Fruit fly (Drosophila melanogaster) whole organism, embryonic: ENCODE results near the gene hiro.

ENCODE experiments used
- Atf-2 ChIP-seq: fragments of 200-800 bp; sonication (Bioruptor generic); optimal IDR thresholded peaks from 2 replicates; lab custom pipeline; 2016; ENCODE audit warnings: missing biosample characterization, missing genetic modification characterization
- BEAF-32 ChIP-seq: fragments of 200-800 bp; sonication (Bioruptor generic); optimal IDR thresholded peaks from 3 replicates; lab custom pipeline; 2017; ENCODE audit warnings: missing biosample characterization, missing genetic modification characterization, mild to moderate bottlenecking, moderate library complexity, missing genetic modification reagents
- C15 ChIP-seq: fragments of 200-800 bp; sonication (Bioruptor generic); IDR thresholded peaks from 3 replicates; pipeline ENCODE4 v1.3.6; 2022; ENCODE audit warnings: missing biosample characterization, missing genetic modification characterization
- CG10209 ChIP-seq: fragments of 200-800 bp; sonication (Bioruptor generic); optimal IDR thresholded peaks from 3 replicates; lab custom pipeline; 2017; ENCODE audit warnings: missing biosample characterization, mild to moderate bottlenecking, missing genetic modification characterization, missing genetic modification reagents
- CG11093 ChIP-seq: fragments of 200-800 bp; sonication (Bioruptor generic); IDR thresholded peaks from 3 replicates; pipeline ENCODE4 v1.3.6; 2022; ENCODE audit warnings: missing biosample characterization, missing genetic modification characterization
- CG11247 ChIP-seq: fragments of 200-800 bp; sonication (Bioruptor generic); IDR thresholded peaks from 2 replicates; pipeline ENCODE4 v1.3.6; 2022; ENCODE audit warnings: missing biosample characterization, missing genetic modification characterization
- CG13296 ChIP-seq: fragments of 200-800 bp; sonication (Bioruptor generic); optimal IDR thresholded peaks from 3 replicates; lab custom pipeline; 2018; ENCODE audit warnings: missing biosample characterization, mild to moderate bottlenecking, missing genetic modification characterization
- CG14860 ChIP-seq: fragments of 200-800 bp; sonication (Bioruptor generic); IDR thresholded peaks from 3 replicates; pipeline ENCODE4 v1.3.6; 2022; ENCODE audit warnings: missing biosample characterization, missing genetic modification characterization; ENCODE audit not compliant: partially characterized antibody
- CG17186 ChIP-seq: fragments of 200-800 bp; sonication (Bioruptor generic); optimal IDR thresholded peaks from 3 replicates; lab custom pipeline; 2017; ENCODE audit warnings: missing biosample characterization, missing genetic modification reagents, missing genetic modification characterization
- CG17361 ChIP-seq: fragments of 200-800 bp; sonication (Bioruptor generic); IDR thresholded peaks from 3 replicates; pipeline ENCODE4 v1.3.6; 2022; ENCODE audit warnings: missing biosample characterization, missing genetic modification characterization
- CG2116 ChIP-seq: fragments of 200-800 bp; sonication (Bioruptor generic); optimal IDR thresholded peaks from 3 replicates; lab custom pipeline; 2018; ENCODE audit warnings: missing biosample characterization, mild to moderate bottlenecking, missing genetic modification characterization
- CG3407 ChIP-seq: fragments of 200-800 bp; sonication (Bioruptor generic); optimal IDR thresholded peaks from 2 replicates; lab custom pipeline; 2018; ENCODE audit warnings: missing biosample characterization, mild to moderate bottlenecking, missing genetic modification characterization
- CG3995 ChIP-seq: fragments of 200-800 bp; sonication (Bioruptor generic); optimal IDR thresholded peaks from 3 replicates; lab custom pipeline; 2016; ENCODE audit warnings: missing biosample characterization, missing genetic modification characterization
- CG4282 ChIP-seq: fragments of 200-800 bp; sonication (Bioruptor generic); optimal IDR thresholded peaks from 2 replicates; lab custom pipeline; 2016; ENCODE audit warnings: missing biosample characterization, missing genetic modification characterization
- CG4328 ChIP-seq: fragments of 200-800 bp; sonication (Bioruptor generic); optimal IDR thresholded peaks from 3 replicates; lab custom pipeline; 2017; ENCODE audit warnings: missing biosample characterization, missing genetic modification reagents, missing genetic modification characterization
- CG5180 ChIP-seq: fragments of 200-800 bp; sonication (Bioruptor generic); optimal IDR thresholded peaks from 3 replicates; lab custom pipeline; 2017; ENCODE audit warnings: missing biosample characterization, missing genetic modification characterization, mild to moderate bottlenecking, moderate library complexity, missing genetic modification reagents
- CG7357 ChIP-seq: fragments of 200-800 bp; sonication (Bioruptor generic); IDR thresholded peaks from 3 replicates; pipeline ENCODE4 v1.3.6; 2022; ENCODE audit warnings: missing biosample characterization, missing genetic modification characterization
- CG7745 ChIP-seq: fragments of 200-800 bp; sonication (Bioruptor generic); optimal IDR thresholded peaks from 2 replicates; lab custom pipeline; 2018; ENCODE audit warnings: missing biosample characterization, mild to moderate bottlenecking, missing genetic modification characterization, moderate library complexity
- CG7963 ChIP-seq: fragments of 200-800 bp; sonication (Bioruptor generic); IDR thresholded peaks from 3 replicates; pipeline ENCODE4 v1.3.6; 2022; ENCODE audit warnings: missing biosample characterization, missing genetic modification characterization; ENCODE audit not compliant: partially characterized antibody
- CG8281 ChIP-seq: fragments of 200-800 bp; sonication (Bioruptor generic); optimal IDR thresholded peaks from 2 replicates; lab custom pipeline; 2018; ENCODE audit warnings: missing biosample characterization, mild to moderate bottlenecking, missing genetic modification characterization, moderate library complexity
- CG8290 ChIP-seq, 3 experiments: fragments of 200-800 bp; sonication (Bioruptor generic); optimal IDR thresholded peaks; 2 replicates each; lab custom pipeline; 2016 to 2019; ENCODE audit warnings: missing biosample characterization in 3 of 3, missing genetic modification characterization in 3 of 3, mild to moderate bottlenecking in 2 of 3, moderate library complexity in 1 of 3
- CG9797 ChIP-seq: fragments of 200-800 bp; sonication (Bioruptor generic); optimal IDR thresholded peaks from 3 replicates; lab custom pipeline; 2018; ENCODE audit warnings: missing biosample characterization, mild to moderate bottlenecking, missing genetic modification characterization
- D19A ChIP-seq: fragments of 200-800 bp; optimal IDR thresholded peaks from 3 replicates; lab custom pipeline; 2019; ENCODE audit warnings: missing biosample characterization, mild to moderate bottlenecking, missing genetic modification characterization, moderate library complexity
- Eip74EF ChIP-seq, 2 experiments: fragments of 200-800 bp in 1 of 2; fragments of >200 bp in 1 of 2; sonication (Bioruptor generic) in 1 of 2; optimal IDR thresholded peaks; 2 replicates each; lab custom pipeline; 2017 to 2019; ENCODE audit warnings: missing biosample characterization in 2 of 2, missing genetic modification characterization in 2 of 2, mild to moderate bottlenecking in 1 of 2, moderate library complexity in 1 of 2
- Fer2 ChIP-seq: fragments of 200-800 bp; sonication (Bioruptor generic); optimal IDR thresholded peaks from 2 replicates; lab custom pipeline; 2018; ENCODE audit warnings: missing biosample characterization, mild to moderate bottlenecking, missing genetic modification characterization, moderate library complexity
- H2.0 ChIP-seq: fragments of 200-800 bp; sonication (Bioruptor generic); IDR thresholded peaks from 2 replicates; pipeline ENCODE4 v1.3.6; 2022; ENCODE audit warnings: missing biosample characterization, missing genetic modification characterization
- HLH4C ChIP-seq: fragments of 200-800 bp; sonication (Bioruptor generic); IDR thresholded peaks from 3 replicates; pipeline ENCODE4 v1.3.6; 2022; ENCODE audit warnings: missing biosample characterization, missing genetic modification characterization; ENCODE audit not compliant: partially characterized antibody
- HmgZ ChIP-seq: fragments of 200-800 bp; sonication (Bioruptor generic); optimal IDR thresholded peaks from 2 replicates; lab custom pipeline; 2018; ENCODE audit warnings: missing biosample characterization, mild to moderate bottlenecking, missing genetic modification characterization
- Jarid2 ChIP-seq: fragments of 200-800 bp; sonication (Bioruptor generic); optimal IDR thresholded peaks from 3 replicates; lab custom pipeline; 2017; ENCODE audit warnings: mild to moderate bottlenecking, missing biosample characterization, missing genetic modification reagents, missing genetic modification characterization
- Mad ChIP-seq: fragments of 200-800 bp; sonication (Bioruptor generic); optimal IDR thresholded peaks from 2 replicates; lab custom pipeline; 2016; ENCODE audit warnings: missing biosample characterization, missing genetic modification characterization
- Mes4 ChIP-seq: fragments of 200-800 bp; sonication (Bioruptor generic); optimal IDR thresholded peaks from 2 replicates; lab custom pipeline; 2016; ENCODE audit warnings: missing biosample characterization, missing genetic modification characterization
- Mrtf ChIP-seq: fragments of 200-800 bp; sonication (Bioruptor generic); IDR thresholded peaks from 3 replicates; pipeline ENCODE4 v1.3.6; 2022; ENCODE audit warnings: missing biosample characterization, missing genetic modification characterization
- Optix ChIP-seq: fragments of 200-800 bp; sonication (Bioruptor generic); IDR thresholded peaks from 3 replicates; pipeline ENCODE4 v1.3.6; 2022; ENCODE audit warnings: missing biosample characterization, missing genetic modification characterization
- Sox100B ChIP-seq: fragments of 200-800 bp; sonication (Bioruptor generic); optimal IDR thresholded peaks from 3 replicates; lab custom pipeline; 2018; ENCODE audit warnings: missing biosample characterization, mild to moderate bottlenecking, missing genetic modification characterization
- Sox102F ChIP-seq: fragments of 200-800 bp; sonication (Bioruptor generic); optimal IDR thresholded peaks from 2 replicates; lab custom pipeline; 2018; ENCODE audit warnings: missing biosample characterization, mild to moderate bottlenecking, missing genetic modification characterization, moderate library complexity
- ash1 ChIP-seq: fragments of 200-800 bp; sonication (Bioruptor generic); optimal IDR thresholded peaks from 2 replicates; lab custom pipeline; 2018; ENCODE audit warnings: missing biosample characterization, mild to moderate bottlenecking, missing genetic modification characterization
- az2 ChIP-seq: fragments of 200-800 bp; sonication (Bioruptor generic); optimal IDR thresholded peaks from 3 replicates; lab custom pipeline; 2016; ENCODE audit warnings: missing biosample characterization, missing genetic modification characterization
- da ChIP-seq: fragments of 200-800 bp; sonication (Bioruptor generic); optimal IDR thresholded peaks from 2 replicates; lab custom pipeline; 2016; ENCODE audit warnings: missing biosample characterization, missing genetic modification characterization
- eve ChIP-seq, 2 experiments: fragments of >200 bp; optimal IDR thresholded peaks; 2 replicates each; lab custom pipeline; 2017; ENCODE audit warnings: missing biosample characterization in 2 of 2, missing genetic modification characterization in 2 of 2
- ewg ChIP-seq: fragments of 200-800 bp; sonication (Bioruptor generic); optimal IDR thresholded peaks from 3 replicates; lab custom pipeline; 2017; ENCODE audit warnings: mild to moderate bottlenecking, missing biosample characterization, missing genetic modification reagents, missing genetic modification characterization
- exex ChIP-seq: fragments of 200-800 bp; sonication (Bioruptor generic); optimal IDR thresholded peaks from 4 replicates; lab custom pipeline; 2018; ENCODE audit warnings: missing biosample characterization, mild to moderate bottlenecking, missing genetic modification characterization, moderate library complexity
- inv ChIP-seq: fragments of 200-800 bp; sonication (Bioruptor generic); IDR thresholded peaks from 2 replicates; pipeline ENCODE4 v1.3.6; 2022; ENCODE audit warnings: missing biosample characterization, missing genetic modification characterization; ENCODE audit not compliant: partially characterized antibody
- jumu ChIP-seq: fragments of 200-800 bp; sonication (Bioruptor generic); optimal IDR thresholded peaks from 3 replicates; lab custom pipeline; 2016; ENCODE audit warnings: missing biosample characterization, missing genetic modification characterization
- nom ChIP-seq: fragments of 200-800 bp; sonication (Bioruptor generic); optimal IDR thresholded peaks from 2 replicates; lab custom pipeline; 2017; ENCODE audit warnings: missing biosample characterization, missing genetic modification characterization, mild to moderate bottlenecking, moderate library complexity, missing genetic modification reagents
- pnt ChIP-seq: fragments of 200-800 bp; sonication (Bioruptor generic); optimal IDR thresholded peaks from 3 replicates; lab custom pipeline; 2016; ENCODE audit warnings: missing biosample characterization, missing genetic modification characterization
- ssp ChIP-seq: fragments of 200-800 bp; sonication (Bioruptor generic); IDR thresholded peaks from 2 replicates; pipeline ENCODE4 v1.3.6; 2022; ENCODE audit warnings: missing biosample characterization, missing genetic modification characterization
- unc-4 ChIP-seq: fragments of 200-800 bp; sonication (Bioruptor generic); IDR thresholded peaks from 2 replicates; pipeline ENCODE4 v1.3.6; 2022; ENCODE audit warnings: missing biosample characterization, missing genetic modification characterization; ENCODE audit not compliant: partially characterized antibody
- vvl ChIP-seq: fragments of 200-800 bp; sonication (Bioruptor generic); IDR thresholded peaks from 2 replicates; pipeline ENCODE4 v1.3.6; 2022; ENCODE audit warnings: missing biosample characterization, missing genetic modification characterization

hiro gene

dm6 chr3L:644111-644718 lies 43.5 kb downstream of the hiro start (continued):
- TF ChIP-seq Mad (GFP tag; lab: Kevin White, UChicago) (peak; percentile 86), unc-4 (GFP tag; lab: Robert Waterston, UW) (no peak), CG8290 (GFP tag; optimal IDR thresholded peaks at IDR 0.05; lab: Kevin White, UChicago) (peak; percentile 77), CG8290 (tag; optimal IDR thresholded peaks at IDR 0.05; lab: Kevin White, UChicago) (peak; percentile 43 to 91), CG11093 (peak; percentile 75), CG8281 (tag; lab: Kevin White, UChicago) (peak; percentile 70), CG7963 (no peak), HmgZ (tag; lab: Kevin White, UChicago) (peak; percentile 77), CG17186 (peak; percentile 68), da (GFP tag; lab: Kevin White, UChicago) (peak; percentile 84), jumu (GFP tag; lab: Kevin White, UChicago) (peak; percentile 88), Eip74EF (GFP tag; optimal IDR thresholded peaks at IDR 0.05; lab: Kevin White, UChicago) (peak in 1 of 2 experiments; percentile 84), ash1 (no peak), Sox100B (GFP tag; lab: Kevin White, UChicago) (peak; percentile 82), CG11247 (peak; percentile 82), Atf-2 (GFP tag; lab: Kevin White, UChicago) (peak; percentile 88), CG7745 (no peak), nom (GFP tag; lab: Kevin White, UChicago) (peak; percentile 17), Mes4 (GFP tag; lab: Kevin White, UChicago) (peak; percentile 72), CG13296 (peak; percentile 64), C15 (GFP tag; lab: Robert Waterston, UW) (peak; percentile 36; the same call in 1 of the 3 replicates), H2.0 (GFP tag; lab: Robert Waterston, UW) (peak; percentile 84), CG4328 (GFP tag; lab: Kevin White, UChicago) (peak; percentile 73), CG10209 (GFP tag; lab: Kevin White, UChicago) (peak; percentile 87), CG2116 (GFP tag; lab: Kevin White, UChicago) (peak; percentile 46), exex (tag; lab: Kevin White, UChicago) (peak; percentile 14), HLH4C (GFP tag; lab: Robert Waterston, UW) (no peak), Sox102F (GFP tag; lab: Kevin White, UChicago) (peak; percentile 95), CG7357 (GFP tag; lab: Robert Waterston, UW) (peak; percentile 73; the same call in 2 of the 3 replicates), CG5180 (GFP tag; lab: Kevin White, UChicago) (peak; percentile 76), pnt (GFP tag; lab: Kevin White, UChicago) (peak; percentile 87), Jarid2 (GFP tag; lab: Kevin White, UChicago) (peak; percentile 65), CG9797 (no peak), Optix (GFP tag; lab: Robert Waterston, UW) (peak; percentile 90), D19A (tag; lab: Kevin White, UChicago) (peak; percentile 79), eve (GFP tag; optimal IDR thresholded peaks at IDR 0.05; lab: Kevin White, UChicago) (no peak), ssp (GFP tag; lab: Robert Waterston, UW) (peak; percentile 75), BEAF-32 (GFP tag; lab: Kevin White, UChicago) (no peak), Mrtf (GFP tag; lab: Robert Waterston, UW) (peak; percentile 81), Fer2 (tag; lab: Kevin White, UChicago) (no peak), az2 (peak; percentile 93), inv (GFP tag; lab: Robert Waterston, UW) (no peak), vvl (GFP tag; lab: Robert Waterston, UW) (peak; percentile 94), CG4282 (GFP tag; lab: Kevin White, UChicago) (peak; percentile 72), CG3407 (GFP tag; lab: Kevin White, UChicago) (peak; percentile 86), ewg (GFP tag; lab: Kevin White, UChicago) (peak; percentile 89), CG17361 (GFP tag; lab: Robert Waterston, UW) (peak; percentile 82), CG3995 (GFP tag; lab: Kevin White, UChicago) (peak; percentile 21), CG14860 (GFP tag; lab: Robert Waterston, UW) (no peak)
